Fruit fly (Drosophila melanogaster): Measurements from ENCODE around the gene CG14329.

DNA sequence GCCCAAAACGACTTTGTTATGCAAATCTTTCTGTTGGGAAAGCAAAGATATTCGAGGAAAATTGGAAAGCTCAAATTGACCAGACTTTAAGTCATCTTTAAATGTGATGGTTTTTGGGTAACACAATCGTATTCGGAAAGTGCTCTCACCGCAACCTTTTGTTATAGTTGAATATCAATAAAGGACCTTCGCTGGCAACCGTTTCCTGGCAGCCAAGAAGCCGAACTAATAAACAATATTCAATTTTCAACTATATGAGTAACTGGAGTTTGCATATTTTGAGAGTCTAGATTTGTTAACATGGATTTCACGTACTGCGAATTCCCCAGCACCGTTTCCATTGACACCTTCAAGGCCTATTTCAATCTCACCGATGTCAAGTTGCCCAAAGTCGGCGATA lies 17.7 kb downstream of the CG14329 start, which contains the start of gene CG14325:
- TF ChIP-seq Myc (optimal IDR thresholded peaks at IDR 0.05) = no peak
- no peak for TF ChIP-seq psq (optimal IDR thresholded peaks at IDR 0.05)
- no peak for TF ChIP-seq insv (optimal IDR thresholded peaks at IDR 0.05)
- TF ChIP-seq ttk (optimal IDR thresholded peaks at IDR 0.05) = no peak
- no peak for TF ChIP-seq Sin3A (optimal IDR thresholded peaks at IDR 0.05)
